Fruit fly (Drosophila melanogaster) whole organism, adult: ENCODE data around the gene CG13607.

Experiments used
- CG11617 ChIP-seq: fragments of 200-800 bp; sonication (Bioruptor generic); optimal IDR thresholded peaks from 2 replicates; lab custom pipeline; 2017; ENCODE audit warnings: mild to moderate bottlenecking, missing biosample characterization, missing genetic modification reagents, missing genetic modification characterization
- CG7101 ChIP-seq: fragments of 200-800 bp; sonication (Bioruptor generic); optimal IDR thresholded peaks from 2 replicates; lab custom pipeline; 2018; ENCODE audit warnings: missing biosample characterization, mild to moderate bottlenecking, missing genetic modification characterization, moderate library complexity
- bab1 ChIP-seq: fragments of 200-800 bp; sonication (Bioruptor generic); optimal IDR thresholded peaks from 3 replicates; lab custom pipeline; 2019; ENCODE audit warnings: missing biosample characterization, mild to moderate bottlenecking, missing genetic modification characterization, moderate library complexity
- cic ChIP-seq: fragments of 200-800 bp; sonication (Bioruptor generic); optimal IDR thresholded peaks from 2 replicates; lab custom pipeline; 2017; ENCODE audit warnings: missing biosample characterization, mild to moderate bottlenecking, missing genetic modification characterization, moderate library complexity
- cnc ChIP-seq, 2 experiments: fragments of >200 bp; optimal IDR thresholded peaks; 2 replicates each; lab custom pipeline; 2017
- kay ChIP-seq: fragments of 200-800 bp; sonication (Bioruptor generic); peaks from one replicate; lab custom pipeline; 2016; ENCODE audit warnings: missing biosample characterization, missing genetic modification characterization, borderline replicate concordance
- ovo ChIP-seq: fragments of 200-800 bp; sonication (Bioruptor generic); optimal IDR thresholded peaks from 2 replicates; lab custom pipeline; 2016; ENCODE audit warnings: missing biosample characterization, missing genetic modification characterization
- tj ChIP-seq: fragments of 200-800 bp; sonication (Bioruptor generic); optimal IDR thresholded peaks from 3 replicates; lab custom pipeline; 2017; ENCODE audit warnings: missing biosample characterization, mild to moderate bottlenecking, missing genetic modification characterization, moderate library complexity

dm6 chr3R:24142971-24143370, 26.8 kb upstream of the CG13607 start:
- TF ChIP-seq cic: no peak
- no peak for TF ChIP-seq bab1 (GFP tag; lab: Kevin White, UChicago)
- TF ChIP-seq tj (GFP tag; lab: Kevin White, UChicago): no peak
- no peak for TF ChIP-seq CG7101
- no peak for TF ChIP-seq kay (GFP tag; lab: Kevin White, UChicago)
- TF ChIP-seq CG11617 (GFP tag; lab: Kevin White, UChicago): no peak
- TF ChIP-seq ovo: no peak
- TF ChIP-seq cnc (optimal IDR thresholded peaks at IDR 0.05; lab: Kevin White, UChicago): no peak
